Worm (Caenorhabditis elegans): ENCODE measurements around the gene F46G10.2.

- TF ChIP-seq unc-62 (GFP tag; optimal IDR thresholded peaks at IDR 0.05 in 1 of 2) = no peak
- no peak for TF ChIP-seq unc-62 (tag; optimal IDR thresholded peaks at IDR 0.05)
- no peak for TF ChIP-seq ceh-82 (tag; optimal IDR thresholded peaks at IDR 0.05)
- TF ChIP-seq lin-15B (tag; optimal IDR thresholded peaks at IDR 0.05) = no peak
- TF ChIP-seq nhr-11 (tag; optimal IDR thresholded peaks at IDR 0.05) = no peak
- no peak for TF ChIP-seq F49E8.2 (tag; optimal IDR thresholded peaks at IDR 0.05; ENCODE audit: borderline replicate concordance)
- no peak for TF ChIP-seq fkh-10 (GFP tag; optimal IDR thresholded peaks at IDR 0.05)
- TF ChIP-seq nhr-10 (tag; optimal IDR thresholded peaks at IDR 0.05) = no peak
- no peak for TF ChIP-seq php-3 (GFP tag; IDR thresholded peaks at IDR 0.05)
- no peak for TF ChIP-seq mep-1 (tag; optimal IDR thresholded peaks at IDR 0.05)
- no peak for TF ChIP-seq skn-1 (tag; optimal IDR thresholded peaks at IDR 0.05)
- no peak for TF ChIP-seq pqm-1 (tag; optimal IDR thresholded peaks at IDR 0.05)
- no peak for TF ChIP-seq ama-1 (optimal IDR thresholded peaks at IDR 0.05)
- no peak for TF ChIP-seq lin-13 (GFP tag; optimal IDR thresholded peaks at IDR 0.05)
Measured at ce11 chrX:13318316-13318715, 4.4 kb upstream of the F46G10.2 start.
